Fruit fly (Drosophila melanogaster) S2 (cell line): ENCODE data around the gene Mst89B.

Experiments used
- CG8478 ChIP-seq: fragments of >200 bp; optimal IDR thresholded peaks from 2 replicates; lab custom pipeline; 2018
- CTCF ChIP-seq, 2 experiments: fragments of >200 bp; optimal IDR thresholded peaks; 2 replicates each; lab custom pipeline; 2018

DNA sequence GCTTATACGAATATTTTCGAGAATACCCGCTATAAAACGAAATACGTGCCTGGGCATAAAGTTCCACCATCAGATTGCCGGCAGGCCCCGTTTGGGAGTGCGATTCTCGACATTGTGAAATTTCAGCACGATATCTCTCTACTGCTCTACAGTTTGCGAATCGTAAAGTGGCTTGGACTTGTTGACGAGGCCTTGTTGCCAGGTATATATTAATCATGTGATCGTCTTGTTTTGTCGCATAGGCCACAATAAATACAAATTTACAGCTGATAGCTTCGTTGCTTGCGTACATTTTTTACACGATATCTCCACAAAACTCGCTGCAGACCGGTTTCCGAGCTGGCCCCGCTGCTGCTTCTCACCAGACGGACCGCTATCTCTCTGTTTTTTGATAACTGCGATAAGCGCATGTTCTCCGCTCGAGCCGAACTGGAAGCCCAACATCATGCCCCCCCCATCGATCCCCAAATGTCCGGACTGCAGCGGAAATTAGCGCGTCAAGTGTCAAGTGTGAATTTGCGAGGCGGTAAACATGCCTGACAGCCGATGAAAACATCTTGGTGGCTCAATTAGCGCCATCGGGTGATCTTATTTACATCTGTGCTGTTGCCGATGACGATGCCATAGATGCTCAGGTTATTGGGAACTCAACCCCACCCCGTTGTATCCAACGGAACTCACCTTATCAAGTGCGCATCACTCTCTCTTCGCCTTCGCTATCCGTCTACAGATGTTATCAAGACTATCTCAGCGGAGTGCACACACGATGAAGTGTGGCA is 42.7 kb downstream of the Mst89B start:
- TF ChIP-seq CG8478 (lab: Kevin White, UChicago) (no peak), CTCF (optimal IDR thresholded peaks at IDR 0.05; lab: Kevin White, UChicago) (no peak)
